Worm (Caenorhabditis elegans): ENCODE measurements around the gene jmjd-5.

jmjd-5 gene

ce11 chrV:11078104-11078724, 49.1 kb upstream of the jmjd-5 start, which contains the start of gene act-2 (continued):
- peak; percentile 95 for TF ChIP-seq mcd-1 (GFP tag; IDR thresholded peaks at IDR 0.05)
- TF ChIP-seq ztf-3 (GFP tag; optimal IDR thresholded peaks at IDR 0.05): no peak
- TF ChIP-seq Y79H2A.3 (GFP tag; conservative IDR thresholded peaks at IDR 0.05): 0 out of 2 replicates have a peak, but pooled peaks have one; percentile 39
- no peak for TF ChIP-seq F52B5.7 (tag; optimal IDR thresholded peaks at IDR 0.05)
- peak; percentile 99 for TF ChIP-seq hsf-1 (GFP tag; IDR thresholded peaks at IDR 0.05)
- no peak for TF ChIP-seq sptf-2 (GFP tag; optimal IDR thresholded peaks at IDR 0.05)
- peak; percentile 66 for TF ChIP-seq xnd-1 (tag; optimal IDR thresholded peaks at IDR 0.05)
- peak; percentile 42 for TF ChIP-seq nhr-80 (tag; optimal IDR thresholded peaks at IDR 0.05)
- no peak for TF ChIP-seq chd-7 (tag; optimal IDR thresholded peaks at IDR 0.05)
- no peak for TF ChIP-seq mes-4 (tag; optimal IDR thresholded peaks at IDR 0.05)
- TF ChIP-seq madf-8 (GFP tag; conservative IDR thresholded peaks at IDR 0.05): peak; percentile 84
- no peak for TF ChIP-seq Y56A3A.18 (GFP tag; IDR thresholded peaks at IDR 0.05)
- no peak for TF ChIP-seq T07F8.4 (tag; optimal IDR thresholded peaks at IDR 0.05)
- no peak for TF ChIP-seq hlh-12 (tag; optimal IDR thresholded peaks at IDR 0.05)
- TF ChIP-seq Y53G8AR.9 (GFP tag; conservative IDR thresholded peaks at IDR 0.05): peak; percentile 77
- no peak for TF ChIP-seq die-1 (tag; optimal IDR thresholded peaks at IDR 0.05)
- peak; percentile 59; the same call in 1 of the 2 replicates for TF ChIP-seq lir-1 (GFP tag; conservative IDR thresholded peaks at IDR 0.05)
- TF ChIP-seq bed-2 (GFP tag; IDR thresholded peaks at IDR 0.05): no peak
- TF ChIP-seq ztf-22 (GFP tag; optimal IDR thresholded peaks at IDR 0.05): no peak
- no peak for TF ChIP-seq somi-1 (GFP tag; optimal IDR thresholded peaks at IDR 0.05)
- TF ChIP-seq dpl-1 (GFP tag; optimal IDR thresholded peaks at IDR 0.05): peak; percentile 93
- TF ChIP-seq F33H1.4 (GFP tag; IDR thresholded peaks at IDR 0.05): peak; percentile 69
- TF ChIP-seq ekl-4 (GFP tag; IDR thresholded peaks at IDR 0.05): peak; percentile 73
- peak; percentile 96 for TF ChIP-seq efl-1 (GFP tag; optimal IDR thresholded peaks at IDR 0.05)
- TF ChIP-seq hmg-20 (GFP tag; IDR thresholded peaks at IDR 0.05): no peak
- no peak for TF ChIP-seq fkh-3 (tag; optimal IDR thresholded peaks at IDR 0.05)
- peak; percentile 22 for TF ChIP-seq F23B12.7 (tag; optimal IDR thresholded peaks at IDR 0.05; ENCODE audit: insufficient read depth)
- peak; percentile 54 to 72 (median 65) for TF ChIP-seq lin-35 (GFP tag; optimal IDR thresholded peaks at IDR 0.05)
- no peak for TF ChIP-seq zfh-2 (GFP tag; conservative IDR thresholded peaks at IDR 0.05)
- TF ChIP-seq B0035.1 (tag; optimal IDR thresholded peaks at IDR 0.05): no peak
- TF ChIP-seq akir-1 (GFP tag; optimal IDR thresholded peaks at IDR 0.05): no peak
- TF ChIP-seq rcor-1 (GFP tag; IDR thresholded peaks at IDR 0.05): peak; percentile 70
- no peak for TF ChIP-seq F57C9.4 (tag; optimal IDR thresholded peaks at IDR 0.05)
- TF ChIP-seq K11D2.4 (GFP tag; IDR thresholded peaks at IDR 0.05): 0 out of 2 replicates have a peak, but pooled peaks have one; percentile 33
- TF ChIP-seq mel-28 (tag; optimal IDR thresholded peaks at IDR 0.05; ENCODE audit: borderline replicate concordance): no peak
- no peak for TF ChIP-seq egl-18 (GFP tag; IDR thresholded peaks at IDR 0.05)
- peak; percentile 76 for TF ChIP-seq snpc-1.3 (tag; optimal IDR thresholded peaks at IDR 0.05; ENCODE audit: insufficient read depth)
- no peak for TF ChIP-seq ztf-6 (GFP tag; IDR thresholded peaks at IDR 0.05)

ce11 chrV:11078874-11079273, 48.4 kb upstream of the jmjd-5 start:
- TF ChIP-seq snpc-1.1 (tag; optimal IDR thresholded peaks at IDR 0.05; ENCODE audit: insufficient read depth) (no peak), hrde-1 (tag; optimal IDR thresholded peaks at IDR 0.05; ENCODE audit: borderline replicate concordance) (no peak), sdz-38 (tag; optimal IDR thresholded peaks at IDR 0.05) (no peak), aptf-2 (GFP tag; conservative IDR thresholded peaks at IDR 0.05) (no peak), cebp-1 (GFP tag; IDR thresholded peaks at IDR 0.05) (no peak), cebp-1 (tag; optimal IDR thresholded peaks at IDR 0.05) (peak; percentile 82), Y95B8A.8 (GFP tag; IDR thresholded peaks at IDR 0.05) (no peak), madf-10 (tag; optimal IDR thresholded peaks at IDR 0.05) (no peak), dox-1 (GFP tag; IDR thresholded peaks at IDR 0.05) (no peak), Y53G8AR.9 (GFP tag; conservative IDR thresholded peaks at IDR 0.05) (no peak)

All from whole organism, young adult.